Fruit fly (Drosophila melanogaster) whole organism, embryonic: Measurements from ENCODE around the gene PLCXD.

ENCODE experiments used
- ATbp ChIP-seq: fragments of 200-800 bp; sonication (Bioruptor generic); optimal IDR thresholded peaks from 2 replicates; lab custom pipeline; 2017; ENCODE audit warnings: missing biosample characterization, mild to moderate bottlenecking, missing genetic modification characterization, missing genetic modification reagents
- Aef1 ChIP-seq: fragments of 200-800 bp; sonication (Bioruptor generic); IDR thresholded peaks from 3 replicates; pipeline ENCODE4 v1.3.6; 2022; ENCODE audit warnings: missing biosample characterization, missing genetic modification characterization
- Awh ChIP-seq: fragments of 200-800 bp; sonication (Bioruptor generic); IDR thresholded peaks from 2 replicates; pipeline ENCODE4, ENCODE4 v1.3.6; 2022; ENCODE audit warnings: missing biosample characterization, missing genetic modification characterization
- Blimp-1 ChIP-seq: fragments of 200-800 bp; sonication (Bioruptor generic); optimal IDR thresholded peaks from 3 replicates; lab custom pipeline; 2018; ENCODE audit warnings: missing biosample characterization, missing genetic modification characterization, mild to moderate bottlenecking, moderate library complexity, missing genetic modification reagents
- Bteb2 ChIP-seq: fragments of 200-800 bp; sonication (Bioruptor generic); optimal IDR thresholded peaks from 2 replicates; lab custom pipeline; 2016; ENCODE audit warnings: missing biosample characterization, missing genetic modification characterization
- CG10147 ChIP-seq: fragments of 200-800 bp; sonication (Bioruptor generic); optimal IDR thresholded peaks from 2 replicates; lab custom pipeline; 2019; ENCODE audit warnings: missing biosample characterization, mild to moderate bottlenecking, missing genetic modification characterization, moderate library complexity
- CG10209 ChIP-seq: fragments of 200-800 bp; sonication (Bioruptor generic); optimal IDR thresholded peaks from 3 replicates; lab custom pipeline; 2017; ENCODE audit warnings: missing biosample characterization, mild to moderate bottlenecking, missing genetic modification characterization, missing genetic modification reagents
- CG13123 ChIP-seq: fragments of 200-800 bp; sonication (Bioruptor generic); optimal IDR thresholded peaks from 2 replicates; lab custom pipeline; 2016; ENCODE audit warnings: missing biosample characterization, missing genetic modification characterization
- CG13296 ChIP-seq: fragments of 200-800 bp; sonication (Bioruptor generic); optimal IDR thresholded peaks from 3 replicates; lab custom pipeline; 2018; ENCODE audit warnings: missing biosample characterization, mild to moderate bottlenecking, missing genetic modification characterization
- CG15011 ChIP-seq: fragments of 200-800 bp; sonication (Bioruptor generic); optimal IDR thresholded peaks from 3 replicates; lab custom pipeline; 2018; ENCODE audit warnings: missing biosample characterization, mild to moderate bottlenecking, missing genetic modification characterization
- CG17328 ChIP-seq: fragments of 200-800 bp; sonication (Bioruptor generic); IDR thresholded peaks from 2 replicates; pipeline ENCODE4 v1.3.6; 2022; ENCODE audit warnings: missing biosample characterization, missing genetic modification characterization
- CG17385 ChIP-seq: fragments of 200-800 bp; sonication (Bioruptor generic); optimal IDR thresholded peaks from 3 replicates; lab custom pipeline; 2018; ENCODE audit warnings: missing biosample characterization, mild to moderate bottlenecking, missing genetic modification characterization
- CG17612 ChIP-seq: fragments of 200-800 bp; sonication (Bioruptor generic); IDR thresholded peaks from 2 replicates; pipeline ENCODE4 v1.3.6; 2022; ENCODE audit warnings: missing biosample characterization, missing genetic modification characterization
- CG17829 ChIP-seq: fragments of 200-800 bp; optimal IDR thresholded peaks from 2 replicates; lab custom pipeline; 2019; ENCODE audit warnings: missing biosample characterization, mild to moderate bottlenecking, missing genetic modification characterization, moderate library complexity
- CG2120 ChIP-seq: fragments of 200-800 bp; sonication (Bioruptor generic); optimal IDR thresholded peaks from 3 replicates; lab custom pipeline; 2016; ENCODE audit warnings: missing biosample characterization, missing genetic modification characterization
- CG2889 ChIP-seq: fragments of 200-800 bp; sonication (Bioruptor generic); IDR thresholded peaks from 3 replicates; pipeline ENCODE4 v1.3.6; 2022; ENCODE audit warnings: missing biosample characterization, missing genetic modification characterization
- CG5180 ChIP-seq: fragments of 200-800 bp; sonication (Bioruptor generic); optimal IDR thresholded peaks from 3 replicates; lab custom pipeline; 2017; ENCODE audit warnings: missing biosample characterization, missing genetic modification characterization, mild to moderate bottlenecking, moderate library complexity, missing genetic modification reagents
- CG6854 ChIP-seq: fragments of 200-800 bp; sonication (Bioruptor generic); optimal IDR thresholded peaks from 3 replicates; lab custom pipeline; 2017; ENCODE audit warnings: missing biosample characterization, mild to moderate bottlenecking, missing genetic modification characterization
- CG8478 ChIP-seq: fragments of >200 bp; optimal IDR thresholded peaks from 2 replicates; lab custom pipeline; 2018
- CG9817 ChIP-seq: fragments of 200-800 bp; sonication (Bioruptor generic); optimal IDR thresholded peaks from 2 replicates; lab custom pipeline; 2018; ENCODE audit warnings: missing biosample characterization, mild to moderate bottlenecking, missing genetic modification characterization, moderate library complexity
- CoRest ChIP-seq: fragments of 200-800 bp; sonication (Bioruptor generic); optimal IDR thresholded peaks from 3 replicates; lab custom pipeline; 2018; ENCODE audit warnings: missing biosample characterization, mild to moderate bottlenecking, missing genetic modification characterization, moderate library complexity
- Dbx ChIP-seq: fragments of 200-800 bp; sonication (Bioruptor generic); IDR thresholded peaks from 3 replicates; pipeline ENCODE4 v1.3.6; 2022; ENCODE audit warnings: missing biosample characterization, missing genetic modification characterization
- Deaf1 ChIP-seq: fragments of 200-800 bp; optimal IDR thresholded peaks from 3 replicates; lab custom pipeline; 2019; ENCODE audit warnings: missing biosample characterization, mild to moderate bottlenecking, missing genetic modification characterization, moderate library complexity
- Dip2 ChIP-seq: fragments of 200-800 bp; sonication (Bioruptor generic); IDR thresholded peaks from 2 replicates; pipeline ENCODE4 v1.3.6; 2022; ENCODE audit warnings: missing biosample characterization, missing genetic modification characterization
- E2f2 ChIP-seq: fragments of 200-800 bp; sonication (Bioruptor generic); IDR thresholded peaks from 2 replicates; pipeline ENCODE4 v1.3.6; 2022; ENCODE audit warnings: missing biosample characterization, missing genetic modification characterization
- Hr51 ChIP-seq, 2 experiments: fragments of 200-800 bp; sonication (Bioruptor generic); optimal IDR thresholded peaks; 2 replicates in 1 of 2; 3 replicates in 1 of 2; lab custom pipeline; 2016 to 2018; ENCODE audit warnings: missing biosample characterization in 2 of 2, missing genetic modification characterization in 2 of 2, mild to moderate bottlenecking in 1 of 2, moderate library complexity in 1 of 2
- Hsf ChIP-seq: fragments of 200-800 bp; sonication (Bioruptor generic); optimal IDR thresholded peaks from 3 replicates; lab custom pipeline; 2016; ENCODE audit warnings: missing biosample characterization, missing genetic modification characterization
- Lim3 ChIP-seq: fragments of 200-800 bp; sonication (Bioruptor generic); IDR thresholded peaks from 2 replicates; pipeline ENCODE4 v1.3.6; 2022; ENCODE audit warnings: missing biosample characterization, missing genetic modification characterization
- Max ChIP-seq: fragments of 200-800 bp; sonication (Bioruptor generic); optimal IDR thresholded peaks from 2 replicates; lab custom pipeline; 2016; ENCODE audit warnings: missing biosample characterization, mild to moderate bottlenecking, missing genetic modification characterization
- Meics ChIP-seq: fragments of 200-800 bp; sonication (Bioruptor generic); optimal IDR thresholded peaks from 2 replicates; lab custom pipeline; 2017; ENCODE audit warnings: missing biosample characterization, mild to moderate bottlenecking, missing genetic modification characterization
- Opbp ChIP-seq: fragments of 200-800 bp; sonication (Bioruptor generic); IDR thresholded peaks from 3 replicates; pipeline ENCODE4 v1.3.6; 2022; ENCODE audit warnings: missing biosample characterization, missing genetic modification characterization; ENCODE audit not compliant: partially characterized antibody
- abd-A ChIP-seq: fragments of 200-800 bp; sonication (Bioruptor generic); optimal IDR thresholded peaks from 3 replicates; lab custom pipeline; 2019; ENCODE audit warnings: missing biosample characterization, mild to moderate bottlenecking, missing genetic modification characterization, moderate library complexity
- ato ChIP-seq: fragments of 200-800 bp; sonication (Bioruptor generic); IDR thresholded peaks from 2 replicates; pipeline ENCODE4 v1.3.6; 2022; ENCODE audit warnings: missing biosample characterization, missing genetic modification characterization; ENCODE audit not compliant: partially characterized antibody
- bowl ChIP-seq: fragments of 200-800 bp; sonication (Bioruptor generic); IDR thresholded peaks from 2 replicates; pipeline ENCODE4 v1.3.6; 2022; ENCODE audit warnings: missing biosample characterization, missing genetic modification characterization
- cas ChIP-seq: fragments of 200-800 bp; sonication (Bioruptor generic); IDR thresholded peaks from 2 replicates; pipeline ENCODE4 v1.3.6; 2022; ENCODE audit warnings: missing biosample characterization, missing genetic modification characterization
- da ChIP-seq: fragments of 200-800 bp; sonication (Bioruptor generic); optimal IDR thresholded peaks from 2 replicates; lab custom pipeline; 2016; ENCODE audit warnings: missing biosample characterization, missing genetic modification characterization
- dan ChIP-seq: fragments of 200-800 bp; sonication (Bioruptor generic); IDR thresholded peaks from 2 replicates; pipeline ENCODE4 v1.3.6; 2022; ENCODE audit warnings: missing biosample characterization, missing genetic modification characterization
- fu2 ChIP-seq: fragments of 200-800 bp; sonication (Bioruptor generic); optimal IDR thresholded peaks from 2 replicates; lab custom pipeline; 2016; ENCODE audit warnings: missing biosample characterization, missing genetic modification characterization
- gcm2 ChIP-seq: fragments of 200-800 bp; sonication (Bioruptor generic); optimal IDR thresholded peaks from 2 replicates; lab custom pipeline; 2016; ENCODE audit warnings: missing biosample characterization, missing genetic modification characterization
- kay ChIP-seq: fragments of 200-800 bp; sonication (Bioruptor generic); optimal IDR thresholded peaks from 2 replicates; lab custom pipeline; 2016; ENCODE audit warnings: missing biosample characterization, missing genetic modification characterization
- otp ChIP-seq: fragments of 200-800 bp; sonication (Bioruptor generic); IDR thresholded peaks from 3 replicates; pipeline ENCODE4, ENCODE4 v1.3.6; 2022; ENCODE audit warnings: missing biosample characterization, missing genetic modification characterization
- ranshi ChIP-seq: fragments of 200-800 bp; sonication (Bioruptor generic); IDR thresholded peaks from 2 replicates; pipeline ENCODE4 v1.3.6; 2022; ENCODE audit warnings: missing biosample characterization, missing genetic modification characterization
- slp2 ChIP-seq: fragments of 200-800 bp; sonication (Bioruptor generic); optimal IDR thresholded peaks from 2 replicates; lab custom pipeline; 2016; ENCODE audit warnings: missing biosample characterization, missing genetic modification characterization
- stc ChIP-seq: fragments of 200-800 bp; sonication (Bioruptor generic); IDR thresholded peaks from 2 replicates; pipeline ENCODE4 v1.3.6; 2022; ENCODE audit warnings: missing biosample characterization, missing genetic modification characterization
- tap ChIP-seq: fragments of 200-800 bp; optimal IDR thresholded peaks from 3 replicates; lab custom pipeline; 2019; ENCODE audit warnings: missing biosample characterization, mild to moderate bottlenecking, missing genetic modification characterization, moderate library complexity
- unc-4 ChIP-seq: fragments of 200-800 bp; sonication (Bioruptor generic); IDR thresholded peaks from 2 replicates; pipeline ENCODE4 v1.3.6; 2022; ENCODE audit warnings: missing biosample characterization, missing genetic modification characterization; ENCODE audit not compliant: partially characterized antibody
- wek ChIP-seq: fragments of 200-800 bp; sonication (Bioruptor generic); optimal IDR thresholded peaks from 3 replicates; lab custom pipeline; 2018; ENCODE audit warnings: missing biosample characterization, mild to moderate bottlenecking, missing genetic modification characterization, moderate library complexity
- zen2 ChIP-seq: fragments of 200-800 bp; sonication (Bioruptor generic); IDR thresholded peaks from 3 replicates; pipeline ENCODE4 v1.3.6; 2022; ENCODE audit warnings: missing biosample characterization, missing genetic modification characterization; ENCODE audit not compliant: partially characterized antibody

The PLCXD gene

dm6 chr2L:12026458-12027431 lies 22.5 kb upstream of the PLCXD start (continued):
- TF ChIP-seq stc: 0 out of 2 replicates have a peak, but pooled peaks have one; percentile 25
- no peak for TF ChIP-seq kay
- TF ChIP-seq cas (GFP tag; lab: Robert Waterston, UW): no peak
- peak; percentile 23; the same call in 1 of the 2 replicates for TF ChIP-seq CG17612
- TF ChIP-seq Hr51 (GFP tag; optimal IDR thresholded peaks at IDR 0.05; lab: Kevin White, UChicago): peak in 1 of 2 experiments; percentile 75
- TF ChIP-seq zen2: 0 out of 3 replicates have a peak, but pooled peaks have one; percentile 29
- TF ChIP-seq CG17385 (GFP tag; lab: Kevin White, UChicago): peak; percentile 59
- no peak for TF ChIP-seq Dip2 (GFP tag; lab: Robert Waterston, UW)
- TF ChIP-seq gcm2 (GFP tag; lab: Kevin White, UChicago): peak; percentile 47
- peak; percentile 63 for TF ChIP-seq CG17829 (tag; lab: Kevin White, UChicago)
- no peak for TF ChIP-seq dan (GFP tag; lab: Robert Waterston, UW)
- peak; percentile 10 for TF ChIP-seq Bteb2 (GFP tag; lab: Kevin White, UChicago)
- no peak for TF ChIP-seq bowl
- no peak for TF ChIP-seq CG10147
- no peak for TF ChIP-seq CG15011 (GFP tag; lab: Kevin White, UChicago)
- TF ChIP-seq Deaf1 (tag; lab: Kevin White, UChicago): peak; percentile 8
- 0 out of 3 replicates have a peak, but pooled peaks have one; percentile 31 for TF ChIP-seq CG2889 (GFP tag; lab: Robert Waterston, UW)
- TF ChIP-seq otp (GFP tag; lab: Robert Waterston, UW): no peak
- peak; percentile 32 for TF ChIP-seq CG13296 (GFP tag; lab: Kevin White, UChicago)
- TF ChIP-seq Aef1 (GFP tag; lab: Robert Waterston, UW): peak; percentile 61
- no peak for TF ChIP-seq tap
- TF ChIP-seq CG13123: peak; percentile 31
- TF ChIP-seq wek (GFP tag; lab: Kevin White, UChicago): peak; percentile 18
- peak; percentile 41 for TF ChIP-seq ATbp (GFP tag; lab: Kevin White, UChicago)
- TF ChIP-seq CG8478: no peak
- TF ChIP-seq ato (GFP tag; lab: Robert Waterston, UW): no peak
- TF ChIP-seq unc-4 (GFP tag; lab: Robert Waterston, UW): no peak; the same call in 1 of the 2 replicates
- TF ChIP-seq CG9817 (tag; lab: Kevin White, UChicago): peak; percentile 24
- TF ChIP-seq Blimp-1 (GFP tag; lab: Kevin White, UChicago): peak; percentile 63
- peak; percentile 81 for TF ChIP-seq CoRest (tag; lab: Kevin White, UChicago)
- peak; percentile 70 for TF ChIP-seq CG10209
- no peak for TF ChIP-seq slp2 (GFP tag; lab: Kevin White, UChicago)
- peak; percentile 52 for TF ChIP-seq Awh (GFP tag; lab: Robert Waterston, UW)
- TF ChIP-seq CG17328 (GFP tag; lab: Robert Waterston, UW): peak; percentile 47; the same call in 1 of the 2 replicates
- TF ChIP-seq CG6854: no peak
- TF ChIP-seq E2f2 (GFP tag; lab: Robert Waterston, UW): peak; percentile 36
- no peak for TF ChIP-seq Dbx
- no peak for TF ChIP-seq Opbp (GFP tag; lab: Robert Waterston, UW)
- TF ChIP-seq ranshi (GFP tag; lab: Robert Waterston, UW): peak; percentile 46; the same call in 1 of the 2 replicates
- peak; percentile 33 for TF ChIP-seq CG2120 (GFP tag; lab: Kevin White, UChicago)
- TF ChIP-seq Lim3 (GFP tag; lab: Robert Waterston, UW): peak; percentile 35; the same call in 1 of the 2 replicates
- TF ChIP-seq abd-A (tag; lab: Kevin White, UChicago): no peak
- TF ChIP-seq CG5180 (GFP tag; lab: Kevin White, UChicago): peak; percentile 18
- peak; percentile 54 for TF ChIP-seq Max (GFP tag; lab: Kevin White, UChicago)
- TF ChIP-seq Meics (GFP tag; lab: Kevin White, UChicago): peak; percentile 68
- peak; percentile 12 for TF ChIP-seq da (GFP tag; lab: Kevin White, UChicago)
- peak; percentile 11 for TF ChIP-seq fu2 (GFP tag; lab: Kevin White, UChicago)
- peak; percentile 52 for TF ChIP-seq Hsf (GFP tag; lab: Kevin White, UChicago)
